Worm (Caenorhabditis elegans) whole organism, L4 larva: ENCODE results near the gene exc-14.

ENCODE experiments used
- F10B5.3 ChIP-seq: sonication (generic microtip); optimal IDR thresholded peaks from 2 replicates; lab custom pipeline; 2016; ENCODE audit warnings: mild to moderate bottlenecking, missing genetic modification characterization, missing compliant biosample characterization
- ceh-20 ChIP-seq: fragments of 200-800 bp; sonication (Bioruptor generic); IDR thresholded peaks from 2 replicates; pipeline ENCODE4 v1.3.6; 2022; ENCODE audit warnings: missing genetic modification reagents, missing genetic modification characterization, missing compliant biosample characterization

- no peak for TF ChIP-seq F10B5.3 (tag; lab: Kevin White, UChicago)
- no peak for TF ChIP-seq ceh-20 (GFP tag; lab: Robert Waterston, UW)
Observed at ce11 chrV:5030212-5030611, 15.8 kb downstream of the exc-14 start.
